Worm (Caenorhabditis elegans): ENCODE data around the gene gpa-1.

gpa-1 gene

ce11 chrV:11209452-11210188, 32.1 kb upstream of the gpa-1 start:
- TF ChIP-seq tbx-37 (GFP tag; conservative IDR thresholded peaks at IDR 0.05) (no peak), sea-1 (GFP tag; conservative IDR thresholded peaks at IDR 0.05) (no peak), tbx-11 (GFP tag; IDR thresholded peaks at IDR 0.05) (no peak), B0310.2 (tag; optimal IDR thresholded peaks at IDR 0.05) (no peak), tra-4 (tag; optimal IDR thresholded peaks at IDR 0.05) (no peak), pes-1 (GFP tag; IDR thresholded peaks at IDR 0.05) (no peak), aly-1 (tag; optimal IDR thresholded peaks at IDR 0.05) (no peak)

- TF ChIP-seq hmg-4 (GFP tag; optimal IDR thresholded peaks at IDR 0.05) = no peak
- TF ChIP-seq tbx-37 (GFP tag; conservative IDR thresholded peaks at IDR 0.05) = no peak
- no peak for TF ChIP-seq F13C5.2 (tag; optimal IDR thresholded peaks at IDR 0.05)
- no peak for TF ChIP-seq B0310.2 (tag; optimal IDR thresholded peaks at IDR 0.05)
- TF ChIP-seq aly-1 (tag; optimal IDR thresholded peaks at IDR 0.05) = no peak
- TF ChIP-seq ama-1 (optimal IDR thresholded peaks at IDR 0.05) = no peak
- no peak for TF ChIP-seq ceh-36 (tag; optimal IDR thresholded peaks at IDR 0.05)
- no peak for TF ChIP-seq hmbx-1 (tag; optimal IDR thresholded peaks at IDR 0.05)
- TF ChIP-seq ets-7 (tag; optimal IDR thresholded peaks at IDR 0.05) = no peak
- TF ChIP-seq tra-4 (tag; optimal IDR thresholded peaks at IDR 0.05) = no peak
- TF ChIP-seq sea-1 (GFP tag; conservative IDR thresholded peaks at IDR 0.05) = no peak
- TF ChIP-seq scrt-1 (GFP tag; IDR thresholded peaks at IDR 0.05) = no peak
- TF ChIP-seq pes-1 (GFP tag; IDR thresholded peaks at IDR 0.05) = no peak
- TF ChIP-seq ceh-13 (GFP tag; optimal IDR thresholded peaks at IDR 0.05) = no peak
- no peak for TF ChIP-seq flt-1 (GFP tag; IDR thresholded peaks at IDR 0.05)
- TF ChIP-seq hnd-1 (tag; optimal IDR thresholded peaks at IDR 0.05) = no peak
Observed at ce11 chrV:11206467-11206866, 29.0 kb upstream of the gpa-1 start.

DNA sequence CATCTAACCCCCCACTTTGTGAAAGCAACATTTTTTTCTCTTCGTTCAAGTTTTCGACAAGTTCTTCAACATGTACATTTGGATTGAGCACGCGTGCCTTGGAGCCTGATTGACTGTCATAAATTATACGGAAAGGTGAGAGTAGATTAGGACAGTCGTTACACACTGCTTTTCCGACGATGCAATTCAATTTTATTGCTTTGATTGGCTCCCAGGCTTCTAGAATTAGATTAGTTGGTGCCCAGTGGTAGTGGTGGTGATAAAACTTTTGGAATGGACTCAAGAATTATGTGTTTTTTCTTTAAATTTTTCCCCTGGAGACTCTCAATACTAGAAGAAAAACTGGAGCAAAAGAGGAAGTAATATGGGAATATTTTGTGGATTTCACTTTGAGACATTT, 27.0 kb upstream of the gpa-1 start:
- TF ChIP-seq tbx-11 (GFP tag; IDR thresholded peaks at IDR 0.05) (no peak), aly-1 (tag; optimal IDR thresholded peaks at IDR 0.05) (no peak), ama-1 (optimal IDR thresholded peaks at IDR 0.05) (no peak), ceh-13 (GFP tag; optimal IDR thresholded peaks at IDR 0.05) (no peak), ets-7 (tag; optimal IDR thresholded peaks at IDR 0.05) (no peak), hmg-4 (GFP tag; optimal IDR thresholded peaks at IDR 0.05) (no peak), tbx-37 (GFP tag; conservative IDR thresholded peaks at IDR 0.05) (no peak), B0310.2 (tag; optimal IDR thresholded peaks at IDR 0.05) (no peak), sea-1 (GFP tag; conservative IDR thresholded peaks at IDR 0.05) (no peak), flt-1 (GFP tag; IDR thresholded peaks at IDR 0.05) (no peak), hnd-1 (tag; optimal IDR thresholded peaks at IDR 0.05) (no peak), hmbx-1 (tag; optimal IDR thresholded peaks at IDR 0.05) (no peak), F13C5.2 (tag; optimal IDR thresholded peaks at IDR 0.05) (no peak), pes-1 (GFP tag; IDR thresholded peaks at IDR 0.05) (no peak), ceh-36 (tag; optimal IDR thresholded peaks at IDR 0.05) (no peak), tra-4 (tag; optimal IDR thresholded peaks at IDR 0.05) (no peak), scrt-1 (GFP tag; IDR thresholded peaks at IDR 0.05) (no peak)

DNA sequence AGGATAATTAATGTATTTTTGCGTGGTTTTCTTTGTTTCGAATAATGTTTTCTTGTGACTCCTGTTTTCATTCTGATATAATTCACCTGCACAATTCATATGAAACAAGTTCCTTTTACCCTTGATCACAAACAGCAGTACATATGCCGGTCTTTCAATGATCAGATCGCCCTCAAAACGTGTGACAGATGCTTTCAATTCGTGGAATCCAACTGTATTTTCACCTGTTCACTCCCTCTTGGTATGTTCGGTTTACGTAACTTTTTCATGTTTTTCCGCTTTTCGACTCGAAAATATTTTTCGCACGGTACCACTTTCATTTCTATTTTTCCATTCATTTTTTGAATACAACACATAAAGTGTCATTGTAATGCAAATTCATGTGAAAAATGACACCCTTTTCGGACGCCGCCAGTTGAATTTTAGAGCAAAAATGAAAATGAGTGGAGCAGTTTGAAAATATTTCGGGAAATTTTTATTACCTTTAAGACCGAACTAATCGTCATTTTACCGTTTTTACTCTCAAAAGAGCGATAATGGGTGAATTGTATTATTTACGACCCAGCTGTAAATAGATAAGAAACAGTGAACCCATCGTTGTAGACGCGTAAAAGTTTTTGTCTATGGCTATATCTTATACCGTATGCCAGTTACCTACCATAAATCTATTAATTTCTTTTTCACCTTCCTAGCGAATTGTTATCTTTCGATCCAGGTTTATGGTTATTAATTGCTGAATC, 24.5 kb upstream of the gpa-1 start, which contains the start of gene K10D6.4:
Gene K10D6.4, plus strand, starts transcription at position 100 of the 740 bp plus-strand sequence.
- TF ChIP-seq B0310.2 (tag; optimal IDR thresholded peaks at IDR 0.05) = no peak
- no peak for TF ChIP-seq hmbx-1 (tag; optimal IDR thresholded peaks at IDR 0.05)
- no peak for TF ChIP-seq ama-1 (optimal IDR thresholded peaks at IDR 0.05)
- no peak for TF ChIP-seq tbx-37 (GFP tag; conservative IDR thresholded peaks at IDR 0.05)
- no peak for TF ChIP-seq hmg-4 (GFP tag; optimal IDR thresholded peaks at IDR 0.05)

DNA sequence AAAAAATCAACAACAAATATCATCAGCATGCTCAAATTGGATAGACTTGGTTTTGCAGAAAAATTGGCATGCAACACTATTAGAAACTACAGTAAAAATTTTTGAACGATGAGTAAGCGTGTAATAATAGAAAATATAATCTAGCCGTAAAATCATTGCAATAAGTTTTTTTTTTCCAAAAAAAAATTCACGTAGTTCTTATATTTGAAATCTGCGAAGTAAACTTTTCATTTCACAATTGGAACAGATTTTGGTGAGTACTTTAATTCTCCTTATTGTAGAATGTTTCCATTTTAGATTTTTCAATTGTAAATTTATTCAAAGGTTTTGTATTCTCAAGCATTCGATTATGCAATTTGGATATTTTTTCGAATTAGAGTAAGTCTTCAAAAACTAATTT, 22.8 kb upstream of the gpa-1 start, which contains the start of gene K10D6.3:
Gene K10D6.3, plus strand, starts transcription at position 301 of the 400 bp plus-strand sequence.
- no peak for TF ChIP-seq pes-1 (GFP tag; IDR thresholded peaks at IDR 0.05)
- TF ChIP-seq sea-1 (GFP tag; conservative IDR thresholded peaks at IDR 0.05) = no peak
- no peak for TF ChIP-seq flt-1 (GFP tag; IDR thresholded peaks at IDR 0.05)
- TF ChIP-seq aly-1 (tag; optimal IDR thresholded peaks at IDR 0.05) = no peak
- no peak for TF ChIP-seq tra-4 (tag; optimal IDR thresholded peaks at IDR 0.05)

DNA sequence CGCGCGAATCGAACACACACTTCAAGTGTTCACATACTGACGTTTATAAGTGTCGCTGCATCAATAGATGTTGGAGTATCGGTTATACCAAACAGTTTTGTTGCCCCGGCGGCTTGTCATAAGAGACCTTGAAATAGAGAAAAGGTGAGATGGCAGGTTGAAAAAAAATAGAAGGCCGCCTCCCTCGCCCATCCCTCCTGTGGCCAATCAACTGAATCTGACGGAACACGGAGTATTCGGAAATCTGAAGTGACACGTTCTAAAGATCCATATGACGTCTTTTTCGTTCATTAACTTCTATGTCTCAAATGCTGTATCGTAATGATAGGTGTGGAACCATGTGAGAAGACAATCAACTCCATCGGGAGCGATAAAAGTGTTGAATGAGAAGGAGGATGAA, 22.0 kb upstream of the gpa-1 start:
- TF ChIP-seq scrt-1 (GFP tag; IDR thresholded peaks at IDR 0.05) (no peak), F13C5.2 (tag; optimal IDR thresholded peaks at IDR 0.05) (no peak), hnd-1 (tag; optimal IDR thresholded peaks at IDR 0.05) (no peak), tbx-11 (GFP tag; IDR thresholded peaks at IDR 0.05) (no peak), aly-1 (tag; optimal IDR thresholded peaks at IDR 0.05) (no peak)

ce11 chrV:11198094-11198493, 20.6 kb upstream of the gpa-1 start:
- TF ChIP-seq ceh-13 (GFP tag; optimal IDR thresholded peaks at IDR 0.05) (no peak), ets-7 (tag; optimal IDR thresholded peaks at IDR 0.05) (no peak)

- TF ChIP-seq ceh-36 (tag; optimal IDR thresholded peaks at IDR 0.05) (no peak), scrt-1 (GFP tag; IDR thresholded peaks at IDR 0.05) (no peak), tbx-11 (GFP tag; IDR thresholded peaks at IDR 0.05) (no peak), tra-4 (tag; optimal IDR thresholded peaks at IDR 0.05) (no peak), hmg-4 (GFP tag; optimal IDR thresholded peaks at IDR 0.05) (no peak), aly-1 (tag; optimal IDR thresholded peaks at IDR 0.05) (no peak), hmbx-1 (tag; optimal IDR thresholded peaks at IDR 0.05) (no peak), ceh-13 (GFP tag; optimal IDR thresholded peaks at IDR 0.05) (no peak), flt-1 (GFP tag; IDR thresholded peaks at IDR 0.05) (no peak), sea-1 (GFP tag; conservative IDR thresholded peaks at IDR 0.05) (no peak), ets-7 (tag; optimal IDR thresholded peaks at IDR 0.05) (no peak)
Observed at ce11 chrV:11196631-11197258, 19.3 kb upstream of the gpa-1 start.

Data from whole organism, early embryonic.